Worm (Caenorhabditis elegans) whole organism, late embryonic: ENCODE measurements around the gene srj-22.

Experiments
- gmeb-2 ChIP-seq: sonication (generic microtip); optimal IDR thresholded peaks from 2 replicates; lab custom pipeline; 2016; ENCODE audit warnings: missing genetic modification characterization, inconsistent platforms, missing compliant biosample characterization
- hlh-6 ChIP-seq: sonication (generic microtip); optimal IDR thresholded peaks from 2 replicates; lab custom pipeline; 2016; ENCODE audit warnings: missing genotype, missing genetic modification characterization, missing compliant biosample characterization
- nfya-1 ChIP-seq: sonication (generic microtip); optimal IDR thresholded peaks from 2 replicates; lab custom pipeline; 2017; ENCODE audit warnings: missing genetic modification characterization, mild to moderate bottlenecking, missing compliant biosample characterization, antibody characterized with exemption, moderate library complexity
- pqm-1 ChIP-seq: sonication (generic microtip); optimal IDR thresholded peaks from 2 replicates; lab custom pipeline; 2016; ENCODE audit warnings: missing genetic modification characterization, missing compliant biosample characterization
- ttx-3 ChIP-seq: sonication (generic microtip); optimal IDR thresholded peaks from 2 replicates; lab custom pipeline; 2016; ENCODE audit warnings: missing genetic modification reagents, missing genetic modification characterization, missing compliant biosample characterization
- unc-55 ChIP-seq: sonication (generic microtip); optimal IDR thresholded peaks from 2 replicates; lab custom pipeline; 2017; ENCODE audit warnings: missing biosample characterization, missing genetic modification reagents, missing genetic modification characterization

ce11 chrV:10770026-10770425 is 26.5 kb upstream of the srj-22 start, which contains the start of the genes D1054.1 and pas-2:
- no peak for TF ChIP-seq pqm-1 (tag; lab: Kevin White, UChicago)
- no peak for TF ChIP-seq nfya-1 (tag; lab: Kevin White, UChicago)
- no peak for TF ChIP-seq unc-55
- no peak for TF ChIP-seq ttx-3 (tag; lab: Kevin White, UChicago)
- TF ChIP-seq hlh-6 (tag; lab: Kevin White, UChicago), result no peak
- no peak for TF ChIP-seq gmeb-2 (tag; lab: Kevin White, UChicago)
